Worm (Caenorhabditis elegans): Measurements from ENCODE around the gene ech-2.
A peak's percentile ranks its signal among the peaks of the same experiment; 100 is the strongest.

ech-2 gene

DNA sequence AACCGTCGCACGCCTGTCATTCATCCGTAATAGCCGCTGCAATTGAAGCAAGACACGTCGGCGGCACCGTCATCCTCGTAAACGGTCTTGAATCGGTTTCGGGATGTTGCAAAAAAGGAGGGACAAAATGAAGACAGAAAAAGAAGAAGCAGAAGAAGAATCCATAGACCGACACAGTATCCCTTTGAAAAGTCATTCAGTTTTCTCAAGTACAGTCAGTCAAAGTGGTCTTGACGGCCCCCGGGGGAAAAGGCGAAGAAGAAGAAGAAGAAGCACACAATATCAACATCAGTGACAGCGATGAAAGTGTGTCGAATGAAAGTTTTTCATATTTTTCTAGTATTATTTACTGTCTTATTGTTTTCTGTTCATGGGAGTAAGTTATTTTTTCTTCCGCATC lies 22.1 kb upstream of the ech-2 start, which contains the start of gene cutl-27:
Gene cutl-27, plus strand, starts transcription at position 301 of the 400 bp plus-strand sequence.
- no peak for TF ChIP-seq hlh-1 (tag; optimal IDR thresholded peaks at IDR 0.05)
- TF ChIP-seq elt-3 (tag; optimal IDR thresholded peaks at IDR 0.05), result no peak
- no peak for TF ChIP-seq nhr-237 (tag; optimal IDR thresholded peaks at IDR 0.05)
- TF ChIP-seq ztf-11 (tag; optimal IDR thresholded peaks at IDR 0.05), result no peak
- no peak for TF ChIP-seq bed-3 (GFP tag; optimal IDR thresholded peaks at IDR 0.05)
- no peak for TF ChIP-seq tbx-8 (GFP tag; optimal IDR thresholded peaks at IDR 0.05)

DNA sequence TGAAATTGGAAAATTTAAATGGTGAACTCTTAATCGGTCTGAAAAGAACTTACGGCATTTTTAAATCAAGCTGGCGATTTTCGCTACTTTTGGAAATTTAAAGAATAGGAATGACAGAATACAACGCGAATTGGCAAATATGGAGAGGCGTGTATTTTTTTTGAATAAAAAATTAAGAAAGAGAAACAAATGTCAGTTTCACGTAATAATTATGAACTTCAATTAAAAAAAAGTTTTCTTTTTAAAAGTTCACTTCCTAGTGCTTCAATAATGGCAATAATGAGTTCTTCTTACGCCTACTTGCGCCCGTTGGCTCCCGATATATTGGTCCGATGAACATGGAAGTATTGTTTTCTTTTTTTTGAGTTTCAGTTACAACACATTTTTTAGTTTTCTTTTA lies 21.5 kb upstream of the ech-2 start, which contains the start of gene pph-2:
Gene pph-2, minus strand, starts transcription at position 101 of the 400 bp plus-strand sequence.
- TF ChIP-seq sptf-1 (tag; optimal IDR thresholded peaks at IDR 0.05) (no peak), flh-1 (GFP tag; optimal IDR thresholded peaks at IDR 0.05) (no peak), ceh-83 (GFP tag; optimal IDR thresholded peaks at IDR 0.05) (no peak), ces-1 (GFP tag; optimal IDR thresholded peaks at IDR 0.05) (no peak), nhr-237 (tag; optimal IDR thresholded peaks at IDR 0.05) (no peak), lsy-2 (tag; optimal IDR thresholded peaks at IDR 0.05) (no peak), nhr-28 (tag; optimal IDR thresholded peaks at IDR 0.05) (no peak), bed-3 (GFP tag; optimal IDR thresholded peaks at IDR 0.05) (no peak), ztf-11 (tag; optimal IDR thresholded peaks at IDR 0.05) (no peak), cnd-1 (tag; optimal IDR thresholded peaks at IDR 0.05) (no peak), elt-1 (tag; optimal IDR thresholded peaks at IDR 0.05; ENCODE audit: borderline replicate concordance, insufficient read depth) (no peak), mls-2 (tag; optimal IDR thresholded peaks at IDR 0.05) (no peak), drap-1 (GFP tag; optimal IDR thresholded peaks at IDR 0.05) (no peak), zip-8 (tag; optimal IDR thresholded peaks at IDR 0.05) (no peak), unc-39 (tag; optimal IDR thresholded peaks at IDR 0.05) (no peak)

DNA sequence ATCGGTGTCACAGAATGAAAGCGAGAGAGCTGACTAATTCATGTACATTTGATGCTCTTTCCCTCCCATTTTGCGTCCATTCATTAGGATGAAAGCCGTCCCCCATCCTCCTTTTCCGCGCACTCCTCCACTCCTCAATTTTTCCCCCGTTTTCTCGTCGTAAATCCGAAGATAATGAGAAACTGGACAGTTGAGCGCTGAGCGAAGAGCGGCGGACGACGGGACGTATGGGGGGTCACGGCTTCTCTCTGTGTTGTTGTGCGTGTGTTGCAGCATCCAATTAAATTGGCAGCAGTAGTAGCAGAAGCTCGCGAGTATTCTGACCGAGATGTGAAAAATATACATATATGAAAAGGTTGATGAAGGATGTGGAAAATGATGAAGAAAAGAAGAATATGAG lies 15.7 kb upstream of the ech-2 start:
- TF ChIP-seq ces-1 (GFP tag; optimal IDR thresholded peaks at IDR 0.05) (peak; percentile 58), sptf-1 (tag; optimal IDR thresholded peaks at IDR 0.05) (peak; percentile 4), hlh-1 (tag; optimal IDR thresholded peaks at IDR 0.05) (no peak)

DNA sequence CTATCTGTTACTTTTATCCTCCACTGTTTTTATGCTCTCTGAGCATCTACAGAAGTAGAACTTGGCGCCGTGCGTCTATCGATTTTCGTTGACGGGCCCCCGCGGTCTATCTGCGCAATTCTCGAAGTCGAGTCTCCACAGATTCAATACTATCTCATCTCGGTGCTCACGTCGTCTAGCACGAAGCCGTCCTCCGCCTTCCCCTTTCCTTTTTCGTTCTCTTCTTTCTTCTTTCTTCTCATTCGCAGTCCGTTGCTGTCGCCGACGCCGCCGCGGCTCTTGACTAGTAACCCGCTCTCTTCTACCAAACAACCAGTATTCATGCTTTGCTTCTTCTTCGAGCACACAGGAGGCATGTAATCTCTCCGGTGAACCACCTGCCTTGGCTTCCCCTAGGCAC lies 14.9 kb upstream of the ech-2 start:
- TF ChIP-seq snpc-4 (tag; optimal IDR thresholded peaks at IDR 0.05) (no peak), ceh-83 (GFP tag; optimal IDR thresholded peaks at IDR 0.05) (no peak), drap-1 (GFP tag; optimal IDR thresholded peaks at IDR 0.05) (no peak), unc-39 (tag; optimal IDR thresholded peaks at IDR 0.05) (no peak), blmp-1 (tag; optimal IDR thresholded peaks at IDR 0.05) (no peak), nhr-2 (tag; optimal IDR thresholded peaks at IDR 0.05) (no peak), unc-120 (tag; optimal IDR thresholded peaks at IDR 0.05; ENCODE audit: poor library complexity, severe bottlenecking) (no peak), elt-3 (tag; optimal IDR thresholded peaks at IDR 0.05) (no peak), ceh-43 (GFP tag; optimal IDR thresholded peaks at IDR 0.05) (no peak), hlh-1 (tag; optimal IDR thresholded peaks at IDR 0.05) (no peak), ham-2 (GFP tag; optimal IDR thresholded peaks at IDR 0.05) (no peak), nhr-12 (tag; optimal IDR thresholded peaks at IDR 0.05) (no peak), mep-1 (tag; optimal IDR thresholded peaks at IDR 0.05) (peak; percentile 4), ceh-39 (tag; optimal IDR thresholded peaks at IDR 0.05) (no peak), lin-32 (GFP tag; optimal IDR thresholded peaks at IDR 0.05) (peak; percentile 41), ces-1 (GFP tag; optimal IDR thresholded peaks at IDR 0.05) (peak; percentile 42), flh-1 (GFP tag; optimal IDR thresholded peaks at IDR 0.05) (no peak), cnd-1 (tag; optimal IDR thresholded peaks at IDR 0.05) (peak; percentile 47), lsy-2 (tag; optimal IDR thresholded peaks at IDR 0.05) (no peak), nhr-237 (tag; optimal IDR thresholded peaks at IDR 0.05) (no peak), M03D4.4 (tag; optimal IDR thresholded peaks at IDR 0.05) (no peak)

DNA sequence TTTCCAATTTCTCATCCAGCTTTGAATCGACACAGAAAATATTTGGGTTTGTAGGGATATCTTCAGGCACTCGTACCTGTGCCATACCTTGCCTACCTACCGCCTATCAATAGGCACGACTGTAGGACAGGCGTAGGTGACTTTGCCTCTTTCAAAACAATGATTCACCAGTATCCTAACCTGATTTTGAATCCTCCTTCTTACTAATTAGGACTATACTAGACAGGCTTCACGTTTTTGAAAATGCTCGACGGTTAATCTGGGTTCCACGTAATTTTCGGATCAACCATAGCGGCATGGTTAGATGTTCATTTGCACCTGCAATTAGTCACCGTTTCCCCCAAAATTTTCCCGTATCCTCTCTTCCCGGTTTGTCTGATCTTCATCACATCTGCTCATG lies 12.3 kb upstream of the ech-2 start:
- peak; percentile 41 for TF ChIP-seq ceh-43 (GFP tag; optimal IDR thresholded peaks at IDR 0.05)
- no peak for TF ChIP-seq mab-5 (tag; optimal IDR thresholded peaks at IDR 0.05)
- no peak for TF ChIP-seq lin-13 (tag; optimal IDR thresholded peaks at IDR 0.05)
- no peak for TF ChIP-seq sptf-1 (tag; optimal IDR thresholded peaks at IDR 0.05)
- no peak for TF ChIP-seq hlh-1 (tag; optimal IDR thresholded peaks at IDR 0.05)

Data from whole organism, mixed stage, embryonic.